Fruit fly (Drosophila melanogaster) whole organism, embryonic: Measurements from ENCODE around the gene CG9393.

Source experiments
- ATbp ChIP-seq: fragments of 200-800 bp; sonication (Bioruptor generic); optimal IDR thresholded peaks from 2 replicates; lab custom pipeline; 2017; ENCODE audit warnings: missing biosample characterization, mild to moderate bottlenecking, missing genetic modification characterization, missing genetic modification reagents
- B-H2 ChIP-seq: fragments of 200-800 bp; sonication (Bioruptor generic); optimal IDR thresholded peaks from 2 replicates; lab custom pipeline; 2018; ENCODE audit warnings: missing biosample characterization, mild to moderate bottlenecking, missing genetic modification characterization
- CG10366 ChIP-seq: fragments of 200-800 bp; sonication (Bioruptor generic); IDR thresholded peaks from 2 replicates; pipeline ENCODE4 v1.3.6; 2022; ENCODE audit warnings: missing biosample characterization, missing genetic modification characterization
- CG10543 ChIP-seq: fragments of 200-800 bp; sonication (Bioruptor generic); optimal IDR thresholded peaks from 3 replicates; lab custom pipeline; 2017; ENCODE audit warnings: missing biosample characterization, mild to moderate bottlenecking, missing genetic modification characterization, moderate library complexity
- CG10959 ChIP-seq: fragments of 200-800 bp; sonication (Bioruptor generic); IDR thresholded peaks from 2 replicates; pipeline ENCODE4 v1.3.6; 2022; ENCODE audit warnings: missing biosample characterization, missing genetic modification characterization
- CG11085 ChIP-seq: fragments of 200-800 bp; sonication (Bioruptor generic); IDR thresholded peaks from 2 replicates; pipeline ENCODE4 v1.3.6; 2022; ENCODE audit warnings: missing biosample characterization, missing genetic modification characterization
- CG11093 ChIP-seq: fragments of 200-800 bp; sonication (Bioruptor generic); IDR thresholded peaks from 3 replicates; pipeline ENCODE4 v1.3.6; 2022; ENCODE audit warnings: missing biosample characterization, missing genetic modification characterization
- CG11247 ChIP-seq: fragments of 200-800 bp; sonication (Bioruptor generic); IDR thresholded peaks from 2 replicates; pipeline ENCODE4 v1.3.6; 2022; ENCODE audit warnings: missing biosample characterization, missing genetic modification characterization
- CG12071 ChIP-seq: fragments of 200-800 bp; sonication (Bioruptor generic); optimal IDR thresholded peaks from 3 replicates; lab custom pipeline; 2018; ENCODE audit warnings: missing biosample characterization, mild to moderate bottlenecking, missing genetic modification characterization
- CG12236 ChIP-seq: fragments of 200-800 bp; sonication (Bioruptor generic); optimal IDR thresholded peaks from 2 replicates; lab custom pipeline; 2016; ENCODE audit warnings: missing biosample characterization, missing genetic modification characterization
- CG13775 ChIP-seq: fragments of 200-800 bp; sonication (Bioruptor generic); optimal IDR thresholded peaks from 3 replicates; lab custom pipeline; 2017; ENCODE audit warnings: missing biosample characterization, mild to moderate bottlenecking, missing genetic modification characterization
- CG14667 ChIP-seq: fragments of 200-800 bp; sonication (Bioruptor generic); IDR thresholded peaks from 2 replicates; pipeline ENCODE4 v1.3.6; 2022; ENCODE audit warnings: missing biosample characterization, missing genetic modification characterization
- CG30431 ChIP-seq: fragments of 200-800 bp; sonication (Bioruptor generic); optimal IDR thresholded peaks from 2 replicates; lab custom pipeline; 2017; ENCODE audit warnings: missing biosample characterization, missing genetic modification characterization
- CG3065 ChIP-seq: fragments of 200-800 bp; sonication (Bioruptor generic); optimal IDR thresholded peaks from 2 replicates; lab custom pipeline; 2016; ENCODE audit warnings: missing biosample characterization, missing genetic modification characterization
- CG3281 ChIP-seq: fragments of 200-800 bp; sonication (Bioruptor generic); optimal IDR thresholded peaks from 3 replicates; lab custom pipeline; 2017; ENCODE audit warnings: missing biosample characterization, mild to moderate bottlenecking, missing genetic modification characterization
- CG3726 ChIP-seq: fragments of 200-800 bp; sonication (Bioruptor generic); IDR thresholded peaks from 3 replicates; pipeline ENCODE4, ENCODE4 v1.3.6; 2022; ENCODE audit warnings: missing biosample characterization, missing genetic modification characterization
- CG3838 ChIP-seq: fragments of 200-800 bp; sonication (Bioruptor generic); optimal IDR thresholded peaks from 3 replicates; lab custom pipeline; 2016; ENCODE audit warnings: missing biosample characterization, missing genetic modification characterization
- CG42726 ChIP-seq: fragments of 200-800 bp; sonication (Bioruptor generic); IDR thresholded peaks from 2 replicates; pipeline ENCODE4 v1.3.6; 2022; ENCODE audit warnings: missing biosample characterization, missing genetic modification characterization; ENCODE audit not compliant: partially characterized antibody
- CG4360 ChIP-seq: fragments of 200-800 bp; sonication (Bioruptor generic); IDR thresholded peaks from 2 replicates; pipeline ENCODE4 v1.3.6; 2022; ENCODE audit warnings: missing biosample characterization, missing genetic modification characterization
- CG43689 ChIP-seq: fragments of 200-800 bp; sonication (Bioruptor generic); IDR thresholded peaks from 2 replicates; pipeline ENCODE4 v1.3.6; 2022; ENCODE audit warnings: missing biosample characterization, missing genetic modification characterization
- CG6254 ChIP-seq: fragments of 200-800 bp; sonication (Bioruptor generic); optimal IDR thresholded peaks from 3 replicates; lab custom pipeline; 2017; ENCODE audit warnings: mild to moderate bottlenecking, missing biosample characterization, missing genetic modification reagents, missing genetic modification characterization
- CG6689 ChIP-seq: fragments of 200-800 bp; sonication (Bioruptor generic); IDR thresholded peaks from 2 replicates; pipeline ENCODE4 v1.3.6; 2022; ENCODE audit warnings: missing biosample characterization, missing genetic modification characterization
- CG7372 ChIP-seq: fragments of 200-800 bp; sonication (Bioruptor generic); IDR thresholded peaks from 2 replicates; pipeline ENCODE4 v1.3.6; 2022; ENCODE audit warnings: missing biosample characterization, missing genetic modification characterization
- CG8290 ChIP-seq, 3 experiments: fragments of 200-800 bp; sonication (Bioruptor generic); optimal IDR thresholded peaks; 2 replicates each; lab custom pipeline; 2016 to 2019; ENCODE audit warnings: missing biosample characterization in 3 of 3, missing genetic modification characterization in 3 of 3, mild to moderate bottlenecking in 2 of 3, moderate library complexity in 1 of 3
- CG8765 ChIP-seq: fragments of 200-800 bp; sonication (Bioruptor generic); IDR thresholded peaks from 2 replicates; pipeline ENCODE4 v1.3.6; 2022; ENCODE audit warnings: missing biosample characterization, missing genetic modification characterization
- CG9609 ChIP-seq: fragments of 200-800 bp; sonication (Bioruptor generic); optimal IDR thresholded peaks from 3 replicates; lab custom pipeline; 2016; ENCODE audit warnings: missing biosample characterization, missing genetic modification characterization
- CG9817 ChIP-seq: fragments of 200-800 bp; sonication (Bioruptor generic); optimal IDR thresholded peaks from 2 replicates; lab custom pipeline; 2018; ENCODE audit warnings: missing biosample characterization, mild to moderate bottlenecking, missing genetic modification characterization, moderate library complexity
- CTCF ChIP-seq: fragments of 200-800 bp; sonication (Bioruptor generic); optimal IDR thresholded peaks from 2 replicates; lab custom pipeline; 2017; ENCODE audit warnings: missing biosample characterization, mild to moderate bottlenecking, missing genetic modification characterization, moderate library complexity
- Doc2 ChIP-seq: fragments of 200-800 bp; sonication (Bioruptor generic); IDR thresholded peaks from 2 replicates; pipeline ENCODE4 v1.3.6; 2022; ENCODE audit warnings: missing biosample characterization, missing genetic modification characterization
- Fer2 ChIP-seq: fragments of 200-800 bp; sonication (Bioruptor generic); optimal IDR thresholded peaks from 2 replicates; lab custom pipeline; 2018; ENCODE audit warnings: missing biosample characterization, mild to moderate bottlenecking, missing genetic modification characterization, moderate library complexity
- Hsf ChIP-seq: fragments of 200-800 bp; sonication (Bioruptor generic); optimal IDR thresholded peaks from 3 replicates; lab custom pipeline; 2016; ENCODE audit warnings: missing biosample characterization, missing genetic modification characterization
- Poxn ChIP-seq: fragments of 200-800 bp; sonication (Bioruptor generic); IDR thresholded peaks from 2 replicates; pipeline ENCODE4 v1.3.6; 2022; ENCODE audit warnings: missing biosample characterization, missing genetic modification characterization
- Rfx ChIP-seq: fragments of 200-800 bp; sonication (Bioruptor generic); IDR thresholded peaks from 2 replicates; pipeline ENCODE4 v1.3.6; 2022; ENCODE audit warnings: missing biosample characterization, missing genetic modification characterization
- Six4 ChIP-seq: fragments of 200-800 bp; sonication (Bioruptor generic); optimal IDR thresholded peaks from 2 replicates; lab custom pipeline; 2016; ENCODE audit warnings: missing biosample characterization, missing genetic modification characterization
- dati ChIP-seq: fragments of 200-800 bp; sonication (Bioruptor generic); IDR thresholded peaks from 2 replicates; pipeline ENCODE4 v1.3.6; 2022; ENCODE audit warnings: missing biosample characterization, missing genetic modification characterization
- dmrt11E ChIP-seq: fragments of 200-800 bp; sonication (Bioruptor generic); optimal IDR thresholded peaks from 3 replicates; lab custom pipeline; 2018; ENCODE audit warnings: missing biosample characterization, mild to moderate bottlenecking, missing genetic modification characterization, moderate library complexity
- emc ChIP-seq: fragments of 200-800 bp; sonication (Bioruptor generic); optimal IDR thresholded peaks from 2 replicates; lab custom pipeline; 2016; ENCODE audit warnings: missing biosample characterization, missing genetic modification characterization
- gem ChIP-seq: fragments of 200-800 bp; sonication (Bioruptor generic); optimal IDR thresholded peaks from 2 replicates; lab custom pipeline; 2019; ENCODE audit warnings: missing biosample characterization, mild to moderate bottlenecking, missing genetic modification characterization, moderate library complexity
- her ChIP-seq: fragments of 200-800 bp; sonication (Bioruptor generic); optimal IDR thresholded peaks from 2 replicates; lab custom pipeline; 2016; ENCODE audit warnings: missing biosample characterization, missing genetic modification characterization
- inv ChIP-seq: fragments of 200-800 bp; sonication (Bioruptor generic); IDR thresholded peaks from 2 replicates; pipeline ENCODE4 v1.3.6; 2022; ENCODE audit warnings: missing biosample characterization, missing genetic modification characterization; ENCODE audit not compliant: partially characterized antibody
- lov ChIP-seq, 2 experiments: fragments of 200-800 bp in 1 of 2; fragments of >200 bp in 1 of 2; sonication (Bioruptor generic) in 1 of 2; IDR thresholded peaks in 1 of 2; optimal IDR thresholded peaks in 1 of 2; 2 replicates in 1 of 2; 3 replicates in 1 of 2; pipeline versions ENCODE4 v1.3.6 to Lab custom; 2017 to 2022; ENCODE audit warnings: missing biosample characterization in 1 of 2, missing genetic modification characterization in 1 of 2
- nerfin-2 ChIP-seq: fragments of 200-800 bp; sonication (Bioruptor generic); IDR thresholded peaks from 2 replicates; pipeline ENCODE4 v1.3.6; 2022; ENCODE audit warnings: missing biosample characterization, missing genetic modification characterization; ENCODE audit not compliant: partially characterized antibody
- oc ChIP-seq: fragments of 200-800 bp; sonication (Bioruptor generic); optimal IDR thresholded peaks from 2 replicates; lab custom pipeline; 2018; ENCODE audit warnings: missing biosample characterization, mild to moderate bottlenecking, missing genetic modification characterization, moderate library complexity
- phol ChIP-seq: fragments of 200-800 bp; sonication (Bioruptor generic); optimal IDR thresholded peaks from 3 replicates; lab custom pipeline; 2018; ENCODE audit warnings: missing biosample characterization, mild to moderate bottlenecking, missing genetic modification characterization, moderate library complexity
- prd ChIP-seq, 3 experiments: fragments of >200 bp in 2 of 3; fragments of 200-800 bp in 1 of 3; sonication (Bioruptor generic) in 1 of 3; optimal IDR thresholded peaks in 2 of 3; IDR thresholded peaks in 1 of 3; 2 replicates in 2 of 3; 3 replicates in 1 of 3; pipeline versions ENCODE4 v1.3.6 to Lab custom; 2017 to 2022; ENCODE audit warnings: missing biosample characterization in 1 of 3, missing genetic modification characterization in 1 of 3
- sim ChIP-seq: fragments of 200-800 bp; sonication (Bioruptor generic); IDR thresholded peaks from 2 replicates; pipeline ENCODE4 v1.3.6; 2022; ENCODE audit warnings: missing biosample characterization, missing genetic modification characterization
- slbo ChIP-seq: fragments of 200-800 bp; sonication (Bioruptor generic); IDR thresholded peaks from 2 replicates; pipeline ENCODE4 v1.3.6; 2022; ENCODE audit warnings: missing biosample characterization, missing genetic modification characterization
- tgo ChIP-seq: fragments of 200-800 bp; sonication (Bioruptor generic); IDR thresholded peaks from 3 replicates; pipeline ENCODE4 v1.3.6; 2022; ENCODE audit warnings: missing biosample characterization, missing genetic modification characterization
- tin ChIP-seq: fragments of 200-800 bp; sonication (Bioruptor generic); optimal IDR thresholded peaks from 3 replicates; lab custom pipeline; 2016; ENCODE audit warnings: missing biosample characterization, missing genetic modification characterization
- tup ChIP-seq: fragments of 200-800 bp; sonication (Bioruptor generic); optimal IDR thresholded peaks from 2 replicates; lab custom pipeline; 2016; ENCODE audit warnings: missing biosample characterization, mild to moderate bottlenecking, missing genetic modification characterization, moderate library complexity
- vvl ChIP-seq: fragments of 200-800 bp; sonication (Bioruptor generic); IDR thresholded peaks from 2 replicates; pipeline ENCODE4 v1.3.6; 2022; ENCODE audit warnings: missing biosample characterization, missing genetic modification characterization

Gene CG9393

dm6 chr3R:9605084-9605483, 41.6 kb upstream of the CG9393 start (continued):
- no peak for TF ChIP-seq CG12236
- no peak for TF ChIP-seq CG4360 (GFP tag; lab: Robert Waterston, UW)
- TF ChIP-seq CG30431: peak; percentile 49
- TF ChIP-seq Rfx (GFP tag; lab: Robert Waterston, UW): no peak
- TF ChIP-seq CG11085: no peak
- TF ChIP-seq CG13775: peak; percentile 44
- no peak for TF ChIP-seq Fer2 (tag; lab: Kevin White, UChicago)
- TF ChIP-seq CG6689: peak; percentile 55; the same call in 1 of the 2 replicates
- no peak for TF ChIP-seq emc (GFP tag; lab: Kevin White, UChicago)
- no peak for TF ChIP-seq lov (optimal IDR thresholded peaks at IDR 0.05; lab: Kevin White, UChicago)
- peak; percentile 77; the same call in 2 of the 3 replicates for TF ChIP-seq lov (GFP tag; IDR thresholded peaks at IDR 0.05; lab: Robert Waterston, UW)
- TF ChIP-seq CG14667: peak; percentile 18; the same call in 1 of the 2 replicates
- TF ChIP-seq tup (GFP tag; lab: Kevin White, UChicago): peak; percentile 8
- TF ChIP-seq gem (tag; lab: Kevin White, UChicago): peak; percentile 58
- TF ChIP-seq Hsf: peak; percentile 21
- no peak for TF ChIP-seq ATbp (GFP tag; lab: Kevin White, UChicago)
- TF ChIP-seq CG9817 (tag; lab: Kevin White, UChicago): no peak
- TF ChIP-seq CG9609: peak; percentile 10
- no peak for TF ChIP-seq inv (GFP tag; lab: Robert Waterston, UW)
- TF ChIP-seq CG3726 (GFP tag; lab: Robert Waterston, UW): no peak
- no peak for TF ChIP-seq nerfin-2
- no peak for TF ChIP-seq CG7372 (GFP tag; lab: Robert Waterston, UW)
- peak; percentile 81 for TF ChIP-seq dmrt11E (tag; lab: Kevin White, UChicago)
- no peak for TF ChIP-seq CG3281
- no peak for TF ChIP-seq dati (GFP tag; lab: Robert Waterston, UW)
- TF ChIP-seq CG43689 (GFP tag; lab: Robert Waterston, UW): no peak
- no peak for TF ChIP-seq CG42726 (GFP tag; lab: Robert Waterston, UW)
- no peak for TF ChIP-seq her
- TF ChIP-seq Six4 (GFP tag; lab: Kevin White, UChicago): peak; percentile 12
- no peak for TF ChIP-seq B-H2 (GFP tag; lab: Kevin White, UChicago)
- TF ChIP-seq CG11247: no peak
- TF ChIP-seq CG10366 (GFP tag; lab: Robert Waterston, UW): no peak
- no peak for TF ChIP-seq CTCF
- 0 out of 2 replicates have a peak, but pooled peaks have one; percentile 3 for TF ChIP-seq slbo (GFP tag; lab: Robert Waterston, UW)
- no peak for TF ChIP-seq CG12071 (GFP tag; lab: Kevin White, UChicago)
- peak; percentile 61 for TF ChIP-seq CG10959 (GFP tag; lab: Robert Waterston, UW)
- peak; percentile 9 for TF ChIP-seq CG3065 (GFP tag; lab: Kevin White, UChicago)
- TF ChIP-seq prd (optimal IDR thresholded peaks at IDR 0.05; lab: Kevin White, UChicago): no peak
- peak; percentile 77 for TF ChIP-seq prd (GFP tag; IDR thresholded peaks at IDR 0.05; lab: Robert Waterston, UW)
- TF ChIP-seq CG8765: peak; percentile 38; the same call in 1 of the 2 replicates
- no peak; the same call in 2 of the 3 replicates for TF ChIP-seq tgo (GFP tag; lab: Robert Waterston, UW)
- peak; percentile 62 for TF ChIP-seq phol (tag; lab: Kevin White, UChicago)
- TF ChIP-seq CG6254 (GFP tag; lab: Kevin White, UChicago): peak; percentile 54
- no peak for TF ChIP-seq oc (tag; lab: Kevin White, UChicago)
- peak; percentile 61; the same call in 1 of the 2 replicates for TF ChIP-seq vvl (GFP tag; lab: Robert Waterston, UW)
- TF ChIP-seq sim (GFP tag; lab: Robert Waterston, UW): no peak
- no peak for TF ChIP-seq Doc2 (GFP tag; lab: Robert Waterston, UW)
- no peak for TF ChIP-seq CG3838 (GFP tag; lab: Kevin White, UChicago)
- no peak for TF ChIP-seq CG11093 (GFP tag; lab: Robert Waterston, UW)
- TF ChIP-seq CG10543 (GFP tag; lab: Kevin White, UChicago): no peak
- peak; percentile 57 for TF ChIP-seq tin (GFP tag; lab: Kevin White, UChicago)
- TF ChIP-seq CG8290 (GFP tag; optimal IDR thresholded peaks at IDR 0.05; lab: Kevin White, UChicago): peak; percentile 3
- no peak for TF ChIP-seq CG8290 (tag; optimal IDR thresholded peaks at IDR 0.05; lab: Kevin White, UChicago)
- no peak for TF ChIP-seq Poxn (GFP tag; lab: Robert Waterston, UW)
